Worm (Caenorhabditis elegans): ENCODE data around the gene F38B6.2.

- no peak for TF ChIP-seq unc-39 (tag; optimal IDR thresholded peaks at IDR 0.05)
- TF ChIP-seq ces-1 (GFP tag; optimal IDR thresholded peaks at IDR 0.05): no peak
- no peak for TF ChIP-seq elt-3 (tag; optimal IDR thresholded peaks at IDR 0.05)
- no peak for TF ChIP-seq pha-4 (tag; optimal IDR thresholded peaks at IDR 0.05)
- TF ChIP-seq nhr-76 (tag; optimal IDR thresholded peaks at IDR 0.05): no peak
- no peak for TF ChIP-seq lsy-2 (tag; optimal IDR thresholded peaks at IDR 0.05)
- no peak for TF ChIP-seq snpc-4 (tag; optimal IDR thresholded peaks at IDR 0.05)
- no peak for TF ChIP-seq zip-8 (tag; optimal IDR thresholded peaks at IDR 0.05)
- TF ChIP-seq flh-1 (GFP tag; optimal IDR thresholded peaks at IDR 0.05): no peak
Observed at ce11 chrX:6682683-6683082, 15.7 kb upstream of the F38B6.2 start, which contains the start of gene F38B6.8.
